Worm (Caenorhabditis elegans): ENCODE data around the gene Y25C1A.2.

Gene Y25C1A.2

DNA sequence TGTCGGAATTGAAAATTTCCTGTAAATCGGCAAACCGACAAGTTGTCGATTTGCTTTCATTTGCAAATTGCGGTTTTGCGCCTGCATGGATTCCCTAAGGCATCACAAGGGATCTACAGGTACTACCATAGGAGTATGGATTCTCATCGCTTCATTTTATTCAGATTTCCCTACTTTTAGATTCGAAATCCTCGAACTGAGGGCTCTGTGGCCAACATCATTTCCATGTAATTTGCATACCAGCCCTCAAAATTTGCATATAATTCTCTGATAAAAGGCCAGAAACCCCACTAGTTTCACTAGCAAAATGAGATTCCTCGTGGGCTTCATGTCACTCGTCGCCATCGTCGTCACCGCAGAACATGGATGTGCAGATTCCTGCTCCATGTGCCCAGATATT, at the start of gene Y25C1A.2:
Y25C1A.2 (plus strand) TSS at position 301 of the 400 bp plus-strand sequence.
- TF ChIP-seq lsy-2 (tag; optimal IDR thresholded peaks at IDR 0.05) = no peak
- TF ChIP-seq cnd-1 (tag; optimal IDR thresholded peaks at IDR 0.05) = no peak
- TF ChIP-seq ceh-83 (GFP tag; optimal IDR thresholded peaks at IDR 0.05) = no peak
- TF ChIP-seq pha-4 (tag; optimal IDR thresholded peaks at IDR 0.05) = no peak
- no peak for TF ChIP-seq unc-120 (tag; optimal IDR thresholded peaks at IDR 0.05; ENCODE audit: poor library complexity, severe bottlenecking)
- no peak for TF ChIP-seq hlh-1 (tag; optimal IDR thresholded peaks at IDR 0.05)
- no peak for TF ChIP-seq unc-62 (GFP tag; optimal IDR thresholded peaks at IDR 0.05)
- no peak for TF ChIP-seq snpc-4 (tag; optimal IDR thresholded peaks at IDR 0.05)
- TF ChIP-seq lin-13 (tag; optimal IDR thresholded peaks at IDR 0.05) = no peak
- TF ChIP-seq mep-1 (tag; optimal IDR thresholded peaks at IDR 0.05) = no peak
- no peak for TF ChIP-seq nhr-12 (tag; optimal IDR thresholded peaks at IDR 0.05)
- TF ChIP-seq elt-3 (tag; optimal IDR thresholded peaks at IDR 0.05) = no peak
- no peak for TF ChIP-seq unc-39 (tag; optimal IDR thresholded peaks at IDR 0.05)
- TF ChIP-seq ceh-39 (tag; optimal IDR thresholded peaks at IDR 0.05) = no peak

DNA sequence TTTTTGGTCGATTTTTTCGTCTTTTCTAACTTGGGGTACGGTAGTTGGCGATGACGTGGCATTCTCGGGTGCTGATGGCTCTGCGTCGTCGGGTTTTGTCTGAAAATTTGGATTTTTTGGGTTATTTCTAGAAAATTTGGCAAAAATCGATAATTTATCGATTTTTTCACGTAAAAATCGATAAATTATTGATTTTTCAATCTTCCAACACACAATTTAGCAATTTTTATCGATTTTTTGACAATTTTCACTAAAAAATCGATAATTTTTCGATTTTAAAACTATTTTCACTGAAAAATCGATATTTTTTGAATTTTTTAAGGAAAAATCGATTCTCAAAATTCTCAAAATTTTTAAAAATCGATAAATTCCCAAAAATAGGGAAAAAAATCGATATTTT, 49.5 kb upstream of the Y25C1A.2 start:
- no peak for TF ChIP-seq nhr-237 (tag; optimal IDR thresholded peaks at IDR 0.05)
- TF ChIP-seq cnd-1 (tag; optimal IDR thresholded peaks at IDR 0.05) = no peak
- no peak for TF ChIP-seq ham-2 (GFP tag; optimal IDR thresholded peaks at IDR 0.05)
- TF ChIP-seq lin-32 (GFP tag; optimal IDR thresholded peaks at IDR 0.05) = no peak
- TF ChIP-seq hlh-1 (tag; optimal IDR thresholded peaks at IDR 0.05) = no peak
- no peak for TF ChIP-seq nhr-28 (tag; optimal IDR thresholded peaks at IDR 0.05)
- no peak for TF ChIP-seq mls-2 (tag; optimal IDR thresholded peaks at IDR 0.05)
- no peak for TF ChIP-seq nhr-12 (tag; optimal IDR thresholded peaks at IDR 0.05)
- TF ChIP-seq drap-1 (GFP tag; optimal IDR thresholded peaks at IDR 0.05) = no peak
- no peak for TF ChIP-seq unc-62 (GFP tag; optimal IDR thresholded peaks at IDR 0.05)
- no peak for TF ChIP-seq unc-39 (tag; optimal IDR thresholded peaks at IDR 0.05)
- no peak for TF ChIP-seq elt-1 (tag; optimal IDR thresholded peaks at IDR 0.05; ENCODE audit: borderline replicate concordance, insufficient read depth)
- no peak for TF ChIP-seq ztf-11 (tag; optimal IDR thresholded peaks at IDR 0.05)
- TF ChIP-seq ceh-43 (GFP tag; optimal IDR thresholded peaks at IDR 0.05) = no peak
- TF ChIP-seq sem-2 (GFP tag; optimal IDR thresholded peaks at IDR 0.05) = no peak
- TF ChIP-seq snpc-4 (tag; optimal IDR thresholded peaks at IDR 0.05) = no peak
- TF ChIP-seq M03D4.4 (tag; optimal IDR thresholded peaks at IDR 0.05) = no peak
- TF ChIP-seq ces-1 (GFP tag; optimal IDR thresholded peaks at IDR 0.05) = no peak
- no peak for TF ChIP-seq blmp-1 (tag; optimal IDR thresholded peaks at IDR 0.05)
- no peak for TF ChIP-seq nhr-2 (tag; optimal IDR thresholded peaks at IDR 0.05)

DNA sequence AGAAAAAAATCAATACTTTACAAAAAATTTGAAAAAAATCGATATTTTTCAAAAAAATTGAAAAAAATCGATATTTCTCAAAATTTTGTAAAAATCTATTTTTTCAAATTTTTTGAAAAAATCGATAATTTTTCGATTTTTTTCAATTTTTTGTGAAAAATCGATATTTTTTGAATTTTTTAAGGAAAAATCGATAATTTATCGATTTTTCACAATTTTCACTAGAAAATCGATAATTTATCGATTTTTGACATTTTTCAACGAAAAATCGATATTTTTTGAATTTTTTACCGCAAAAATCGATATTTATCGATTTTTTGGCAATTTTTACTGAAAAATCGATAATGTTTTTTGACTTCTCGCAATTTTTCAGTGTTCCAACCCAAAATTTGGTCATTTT, 49.0 kb upstream of the Y25C1A.2 start:
- TF ChIP-seq sptf-1 (tag; optimal IDR thresholded peaks at IDR 0.05) (no peak), ces-1 (GFP tag; optimal IDR thresholded peaks at IDR 0.05) (peak; percentile 16), hlh-1 (tag; optimal IDR thresholded peaks at IDR 0.05) (no peak), zip-8 (tag; optimal IDR thresholded peaks at IDR 0.05) (no peak)

DNA sequence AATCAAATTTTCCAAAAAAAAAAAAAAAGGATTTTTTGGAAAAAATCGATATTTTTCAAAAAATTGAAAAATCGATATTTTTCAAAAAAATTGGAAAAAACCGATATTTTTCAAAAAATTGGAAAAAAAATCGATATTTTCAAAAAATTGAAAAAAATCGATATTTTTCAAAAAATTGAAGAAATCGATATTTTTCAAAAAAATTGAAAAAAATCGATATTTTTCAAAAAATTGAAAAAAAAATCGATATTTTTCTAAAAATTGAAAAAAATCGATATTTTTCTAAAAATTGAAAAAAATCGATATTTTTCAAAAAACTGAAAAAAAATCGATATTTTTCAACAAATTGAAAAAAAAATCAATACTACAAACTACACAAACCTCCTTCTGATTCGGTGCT, 48.4 kb upstream of the Y25C1A.2 start:
- no peak for TF ChIP-seq mls-2 (tag; optimal IDR thresholded peaks at IDR 0.05)
- no peak for TF ChIP-seq nhr-28 (tag; optimal IDR thresholded peaks at IDR 0.05)
- no peak for TF ChIP-seq ceh-83 (GFP tag; optimal IDR thresholded peaks at IDR 0.05)
- no peak for TF ChIP-seq nhr-237 (tag; optimal IDR thresholded peaks at IDR 0.05)
- no peak for TF ChIP-seq ces-1 (GFP tag; optimal IDR thresholded peaks at IDR 0.05)
- TF ChIP-seq sem-2 (GFP tag; optimal IDR thresholded peaks at IDR 0.05) = no peak
- no peak for TF ChIP-seq nhr-76 (tag; optimal IDR thresholded peaks at IDR 0.05)
- TF ChIP-seq zip-8 (tag; optimal IDR thresholded peaks at IDR 0.05) = no peak

DNA sequence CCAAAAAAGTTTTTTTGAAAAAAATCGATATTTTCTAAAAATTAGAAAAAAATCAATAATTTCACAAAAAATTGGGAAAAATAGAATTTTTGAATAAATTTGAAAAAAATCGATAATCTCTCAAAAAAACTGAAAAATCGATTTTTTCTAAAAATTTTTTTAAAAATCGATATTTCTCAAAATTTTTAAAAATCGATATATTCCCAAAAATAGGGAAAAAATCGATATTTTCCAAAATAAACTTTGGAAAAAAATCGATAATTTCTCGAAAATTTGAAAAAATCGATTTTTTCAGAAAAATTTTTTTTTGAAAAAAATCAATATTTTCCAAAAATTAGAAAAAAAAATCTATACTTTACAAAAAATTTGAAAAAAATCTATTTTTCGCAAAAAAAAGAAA, 47.8 kb upstream of the Y25C1A.2 start:
- TF ChIP-seq unc-39 (tag; optimal IDR thresholded peaks at IDR 0.05) (no peak), bed-3 (GFP tag; optimal IDR thresholded peaks at IDR 0.05) (no peak), sptf-1 (tag; optimal IDR thresholded peaks at IDR 0.05) (no peak), elt-1 (tag; optimal IDR thresholded peaks at IDR 0.05; ENCODE audit: borderline replicate concordance, insufficient read depth) (no peak), ztf-11 (tag; optimal IDR thresholded peaks at IDR 0.05) (no peak), ceh-83 (GFP tag; optimal IDR thresholded peaks at IDR 0.05) (no peak), flh-1 (GFP tag; optimal IDR thresholded peaks at IDR 0.05) (no peak), elt-3 (tag; optimal IDR thresholded peaks at IDR 0.05) (no peak), snpc-4 (tag; optimal IDR thresholded peaks at IDR 0.05) (no peak), mab-5 (tag; optimal IDR thresholded peaks at IDR 0.05) (no peak), cnd-1 (tag; optimal IDR thresholded peaks at IDR 0.05) (no peak)

All from whole organism, mixed stage, embryonic.